Worm (Caenorhabditis elegans): ENCODE results near the gene K08E4.3.

DNA sequence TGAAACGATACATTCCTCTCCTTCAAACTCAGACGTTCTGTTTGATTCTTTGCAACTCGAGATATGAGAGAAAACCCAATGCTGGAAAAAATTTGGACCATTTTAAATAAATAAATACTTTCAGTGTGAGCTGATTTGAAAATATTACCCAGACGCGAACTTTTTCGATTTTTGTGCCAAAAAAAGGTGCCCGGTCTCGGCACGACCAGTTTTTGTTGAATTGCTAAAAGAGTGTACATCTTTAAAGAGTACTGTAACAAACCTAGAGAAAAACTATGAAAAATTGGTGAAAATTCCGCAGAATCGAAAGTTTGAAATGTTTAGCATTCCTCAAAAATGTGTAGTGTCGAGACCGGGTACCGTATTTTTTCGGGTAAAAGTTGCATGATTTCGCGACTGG lies 3.7 kb downstream of the K08E4.3 start, which contains the start of gene K08E4.8:
- TF ChIP-seq nhr-25 (tag; optimal IDR thresholded peaks at IDR 0.05): no peak
- TF ChIP-seq nhr-28 (tag; optimal IDR thresholded peaks at IDR 0.05): no peak
- no peak for TF ChIP-seq nhr-76 (tag; optimal IDR thresholded peaks at IDR 0.05)
- TF ChIP-seq daf-12 (tag; optimal IDR thresholded peaks at IDR 0.05): no peak
- TF ChIP-seq mdl-1 (tag; optimal IDR thresholded peaks at IDR 0.05): no peak
- no peak for TF ChIP-seq aly-2 (tag; optimal IDR thresholded peaks at IDR 0.05)
- no peak for TF ChIP-seq nhr-77 (tag; optimal IDR thresholded peaks at IDR 0.05)
- no peak for TF ChIP-seq unc-39 (tag; optimal IDR thresholded peaks at IDR 0.05)
- TF ChIP-seq ztf-4 (tag; optimal IDR thresholded peaks at IDR 0.05): no peak
- TF ChIP-seq ztf-11 (tag; optimal IDR thresholded peaks at IDR 0.05): no peak
- no peak for TF ChIP-seq pha-4 (tag; optimal IDR thresholded peaks at IDR 0.05)
- no peak for TF ChIP-seq skn-1 (tag; optimal IDR thresholded peaks at IDR 0.05)
- no peak for TF ChIP-seq hmg-11 (tag; optimal IDR thresholded peaks at IDR 0.05)
